Worm (Caenorhabditis elegans) whole organism, L2 larva: ENCODE data around the gene C34F6.10.

Source experiments
- C34F6.9 ChIP-seq: fragments of 150-350 bp; optimal IDR thresholded peaks from 2 replicates; lab custom pipeline; 2014; ENCODE audit warnings: missing biosample characterization, missing genetic modification characterization
- F13H6.1 ChIP-seq: sonication (generic microtip); optimal IDR thresholded peaks from 2 replicates; lab custom pipeline; 2016; ENCODE audit warnings: missing genetic modification characterization, missing compliant biosample characterization
- R02D3.7 ChIP-seq: fragments of 150-350 bp; optimal IDR thresholded peaks from 2 replicates; lab custom pipeline; 2014; ENCODE audit warnings: missing biosample characterization, missing genetic modification characterization
- Y55F3AM.14 ChIP-seq: fragments of 200-800 bp; sonication (Bioruptor generic); optimal IDR thresholded peaks from 2 replicates; lab custom pipeline; 2018; ENCODE audit warnings: mild to moderate bottlenecking, missing genetic modification characterization, missing compliant biosample characterization
- ZK546.5 ChIP-seq: sonication (generic microtip); optimal IDR thresholded peaks from 2 replicates; lab custom pipeline; 2017; ENCODE audit warnings: missing biosample characterization, missing genetic modification characterization
- alr-1 ChIP-seq: fragments of 150-350 bp; optimal IDR thresholded peaks from 2 replicates; lab custom pipeline; 2014; ENCODE audit warnings: missing biosample characterization, missing genetic modification characterization
- aly-2 ChIP-seq: fragments of 150-350 bp; optimal IDR thresholded peaks from 2 replicates; lab custom pipeline; 2014; ENCODE audit warnings: missing biosample characterization, missing genetic modification characterization
- ama-1 ChIP-seq: fragments of 150-350 bp; optimal IDR thresholded peaks from 2 replicates; lab custom pipeline; 2018; ENCODE audit warnings: inconsistent platforms
- blmp-1 ChIP-seq: sonication (generic microtip); optimal IDR thresholded peaks from 2 replicates; lab custom pipeline; 2017; ENCODE audit warnings: missing genetic modification characterization, mild to moderate bottlenecking, missing compliant biosample characterization, antibody characterized with exemption, moderate library complexity; ENCODE audit not compliant: insufficient read depth
- ceh-16 ChIP-seq: fragments of 150-350 bp; optimal IDR thresholded peaks from 2 replicates; lab custom pipeline; 2014; ENCODE audit warnings: missing biosample characterization, missing genetic modification characterization
- ceh-82 ChIP-seq: fragments of 150-350 bp; optimal IDR thresholded peaks from 2 replicates; lab custom pipeline; 2014; ENCODE audit warnings: missing biosample characterization, missing genetic modification characterization
- crh-2 ChIP-seq: sonication (generic microtip); optimal IDR thresholded peaks from 2 replicates; lab custom pipeline; 2017; ENCODE audit warnings: missing biosample characterization, missing genetic modification characterization
- dmd-4 ChIP-seq: sonication (generic microtip); optimal IDR thresholded peaks from 2 replicates; lab custom pipeline; 2017; ENCODE audit warnings: missing biosample characterization, missing genetic modification characterization
- egl-27 ChIP-seq: sonication (generic microtip); optimal IDR thresholded peaks from 3 replicates; lab custom pipeline; 2017; ENCODE audit warnings: missing biosample characterization, missing genetic modification reagents, missing genetic modification characterization
- elt-1 ChIP-seq: fragments of 150-350 bp; optimal IDR thresholded peaks from 2 replicates; lab custom pipeline; 2014; ENCODE audit warnings: missing biosample characterization, missing genetic modification characterization
- elt-3 ChIP-seq: sonication (generic microtip); optimal IDR thresholded peaks from 2 replicates; lab custom pipeline; 2017; ENCODE audit warnings: missing biosample characterization, missing genetic modification characterization
- fos-1 ChIP-seq: fragments of 150-350 bp; optimal IDR thresholded peaks from 2 replicates; lab custom pipeline; 2014; ENCODE audit warnings: missing biosample characterization, missing genetic modification characterization
- lin-39 ChIP-seq: fragments of 150-350 bp; optimal IDR thresholded peaks from 2 replicates; lab custom pipeline; 2014; ENCODE audit warnings: missing biosample characterization, missing genetic modification reagents, missing genetic modification characterization
- lsy-2 ChIP-seq, 2 experiments: fragments of 150-350 bp in 1 of 2; sonication (generic microtip) in 1 of 2; optimal IDR thresholded peaks; 2 replicates each; lab custom pipeline; 2014 to 2017; ENCODE audit warnings: missing biosample characterization in 2 of 2, missing genetic modification characterization in 2 of 2
- mab-5 ChIP-seq: fragments of 150-350 bp; optimal IDR thresholded peaks from 2 replicates; lab custom pipeline; 2014; ENCODE audit warnings: missing biosample characterization, missing genetic modification characterization
- mdl-1 ChIP-seq, 2 experiments: fragments of 150-350 bp in 1 of 2; sonication (generic microtip) in 1 of 2; optimal IDR thresholded peaks; 2 replicates each; lab custom pipeline; 2017; ENCODE audit warnings: missing biosample characterization in 2 of 2, missing genetic modification characterization in 2 of 2
- nhr-10 ChIP-seq: sonication (generic microtip); optimal IDR thresholded peaks from 2 replicates; lab custom pipeline; 2017; ENCODE audit warnings: missing biosample characterization, missing genetic modification characterization
- nhr-11 ChIP-seq: fragments of 150-350 bp; optimal IDR thresholded peaks from 2 replicates; lab custom pipeline; 2014; ENCODE audit warnings: missing biosample characterization, missing genetic modification characterization
- nhr-12 ChIP-seq: fragments of 150-350 bp; optimal IDR thresholded peaks from 2 replicates; lab custom pipeline; 2014; ENCODE audit warnings: missing biosample characterization, missing genetic modification characterization
- nhr-129 ChIP-seq: fragments of 150-350 bp; optimal IDR thresholded peaks from 2 replicates; lab custom pipeline; 2014; ENCODE audit warnings: missing biosample characterization, missing genetic modification characterization
- nhr-23 ChIP-seq: fragments of 150-350 bp; optimal IDR thresholded peaks from 2 replicates; lab custom pipeline; 2014; ENCODE audit warnings: missing biosample characterization, missing genetic modification reagents, missing genetic modification characterization
- nhr-237 ChIP-seq: fragments of 150-350 bp; optimal IDR thresholded peaks from 2 replicates; lab custom pipeline; 2014; ENCODE audit warnings: missing biosample characterization, missing genetic modification characterization
- nhr-25 ChIP-seq: fragments of 150-350 bp; sonication (generic microtip); optimal IDR thresholded peaks from 3 replicates; lab custom pipeline; 2014; ENCODE audit warnings: missing biosample characterization, missing genetic modification characterization
- nhr-77 ChIP-seq: fragments of 150-350 bp; optimal IDR thresholded peaks from 2 replicates; lab custom pipeline; 2014; ENCODE audit warnings: missing biosample characterization, missing genetic modification characterization
- peb-1 ChIP-seq: fragments of 150-350 bp; optimal IDR thresholded peaks from 2 replicates; lab custom pipeline; 2014; ENCODE audit warnings: missing biosample characterization, missing genetic modification characterization
- sem-4 ChIP-seq: fragments of 150-350 bp; optimal IDR thresholded peaks from 2 replicates; lab custom pipeline; 2014; ENCODE audit warnings: missing biosample characterization, missing genetic modification reagents, missing genetic modification characterization
- skn-1 ChIP-seq: sonication (generic microtip); optimal IDR thresholded peaks from 2 replicates; lab custom pipeline; 2017; ENCODE audit warnings: missing biosample characterization, missing genetic modification characterization
- sma-3 ChIP-seq: sonication (generic microtip); optimal IDR thresholded peaks from 2 replicates; lab custom pipeline; 2016; ENCODE audit warnings: missing genetic modification reagents, missing genetic modification characterization, missing compliant biosample characterization
- sma-9 ChIP-seq, 2 experiments: fragments of 150-350 bp in 1 of 2; sonication (generic microtip) in 1 of 2; optimal IDR thresholded peaks; 2 replicates each; lab custom pipeline; 2014 to 2016; ENCODE audit warnings: missing genetic modification characterization in 2 of 2, mild to moderate bottlenecking in 1 of 2, missing biosample characterization in 1 of 2, missing compliant biosample characterization in 1 of 2, missing genetic modification reagents in 1 of 2, moderate library complexity in 1 of 2
- snpc-4 ChIP-seq: fragments of 150-350 bp; optimal IDR thresholded peaks from 2 replicates; lab custom pipeline; 2014; ENCODE audit warnings: missing biosample characterization, missing genetic modification characterization
- unc-39 ChIP-seq: fragments of 150-350 bp; optimal IDR thresholded peaks from 2 replicates; lab custom pipeline; 2014; ENCODE audit warnings: missing biosample characterization, missing genetic modification characterization
- unc-55 ChIP-seq: fragments of 150-350 bp; sonication (generic microtip); optimal IDR thresholded peaks from 3 replicates; lab custom pipeline; 2014; ENCODE audit warnings: missing biosample characterization, missing genetic modification reagents, missing genetic modification characterization
- unc-62 ChIP-seq: fragments of 150-350 bp; optimal IDR thresholded peaks from 2 replicates; lab custom pipeline; 2014; ENCODE audit warnings: missing biosample characterization, missing genetic modification reagents, missing genetic modification characterization
- zag-1 ChIP-seq: fragments of 150-350 bp; optimal IDR thresholded peaks from 2 replicates; lab custom pipeline; 2014; ENCODE audit warnings: missing biosample characterization, missing genetic modification characterization
- ztf-1 ChIP-seq: fragments of 200-800 bp; sonication (Bioruptor generic); conservative IDR thresholded peaks from 2 replicates; pipeline ENCODE4 v1.3.6; 2022; ENCODE audit warnings: missing genetic modification characterization, missing compliant biosample characterization
- ztf-11 ChIP-seq: sonication (generic microtip); optimal IDR thresholded peaks from 2 replicates; lab custom pipeline; 2017; ENCODE audit warnings: missing biosample characterization, missing genetic modification characterization
- ztf-4 ChIP-seq: fragments of 150-350 bp; optimal IDR thresholded peaks from 2 replicates; lab custom pipeline; 2014; ENCODE audit warnings: missing biosample characterization, missing genetic modification characterization

The C34F6.10 gene

DNA sequence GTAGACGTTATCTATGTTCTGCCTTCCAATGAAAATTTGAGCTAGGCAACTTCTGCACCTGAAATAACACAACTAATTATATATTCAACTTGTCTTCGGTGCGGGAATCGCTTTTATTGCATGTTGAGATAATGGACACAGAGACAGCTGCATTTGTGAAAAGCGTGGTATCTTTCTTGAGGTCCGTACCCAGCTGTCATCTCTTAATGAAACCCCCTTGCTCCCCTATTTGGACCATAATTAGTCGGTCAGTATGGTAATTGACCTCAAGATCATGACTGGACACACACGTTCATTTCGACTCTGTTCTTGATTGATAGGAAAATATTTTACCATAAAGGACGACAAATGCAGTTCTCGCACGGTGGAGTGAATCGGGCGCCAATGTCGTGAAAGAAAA is 29.1 kb downstream of the C34F6.10 start:
- TF ChIP-seq ceh-16 (tag; lab: Kevin White, UChicago): no peak
- no peak for TF ChIP-seq elt-3
- TF ChIP-seq ZK546.5 (tag; lab: Kevin White, UChicago): no peak
- TF ChIP-seq nhr-23 (tag; lab: Kevin White, UChicago): no peak
- TF ChIP-seq nhr-12 (tag; lab: Kevin White, UChicago): no peak
- TF ChIP-seq ztf-1: no peak
- TF ChIP-seq lin-39 (tag; lab: Kevin White, UChicago): no peak
- TF ChIP-seq nhr-129 (tag; lab: Kevin White, UChicago): no peak
- no peak for TF ChIP-seq snpc-4 (tag; lab: Kevin White, UChicago)
- no peak for TF ChIP-seq sma-9 (GFP tag; optimal IDR thresholded peaks at IDR 0.05; lab: Kevin White, UChicago)
- no peak for TF ChIP-seq sma-9 (tag; optimal IDR thresholded peaks at IDR 0.05; lab: Kevin White, UChicago)
- no peak for TF ChIP-seq sma-3
- no peak for TF ChIP-seq nhr-237 (tag; lab: Kevin White, UChicago)
- no peak for TF ChIP-seq nhr-10 (tag; lab: Kevin White, UChicago)
- no peak for TF ChIP-seq Y55F3AM.14 (GFP tag; lab: Kevin White, UChicago)
- TF ChIP-seq unc-39 (tag; lab: Kevin White, UChicago): no peak
- TF ChIP-seq peb-1 (tag; lab: Kevin White, UChicago): no peak
- no peak for TF ChIP-seq F13H6.1 (tag; lab: Kevin White, UChicago)
- no peak for TF ChIP-seq ztf-4
- TF ChIP-seq egl-27: no peak
- no peak for TF ChIP-seq skn-1
- TF ChIP-seq, all 48 proteins: peak for 0

DNA sequence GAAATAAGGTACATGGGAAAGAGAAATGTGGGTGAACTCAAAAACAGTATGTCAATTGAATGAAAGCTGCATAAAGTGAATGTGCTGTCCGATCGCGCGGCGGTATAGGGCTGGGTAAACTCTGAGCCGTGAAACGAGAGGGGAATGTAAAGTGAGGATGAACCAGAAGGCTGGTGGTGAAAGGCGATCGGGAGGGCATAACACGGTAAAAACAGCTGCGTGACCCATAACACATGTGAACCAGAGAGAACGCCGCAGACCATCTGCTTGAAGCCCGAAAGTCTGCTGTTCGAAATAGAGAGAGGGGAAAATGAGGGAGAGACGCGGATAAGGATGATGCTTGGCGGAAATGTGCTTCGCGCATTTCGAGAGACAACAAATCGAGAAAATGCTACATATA is 30.0 kb downstream of the C34F6.10 start:
- TF ChIP-seq ceh-82 (no peak), lsy-2 (tag; optimal IDR thresholded peaks at IDR 0.05; lab: Kevin White, UChicago) (no peak), ztf-11 (no peak), unc-39 (tag; lab: Kevin White, UChicago) (no peak), lin-39 (tag; lab: Kevin White, UChicago) (no peak), crh-2 (tag; lab: Kevin White, UChicago) (no peak), ztf-1 (no peak), nhr-77 (tag; lab: Kevin White, UChicago) (no peak), ama-1 (no peak), nhr-11 (tag; lab: Kevin White, UChicago) (no peak), mdl-1 (tag; optimal IDR thresholded peaks at IDR 0.05; lab: Kevin White, UChicago) (no peak), peb-1 (tag; lab: Kevin White, UChicago) (no peak), ZK546.5 (tag; lab: Kevin White, UChicago) (no peak)

DNA sequence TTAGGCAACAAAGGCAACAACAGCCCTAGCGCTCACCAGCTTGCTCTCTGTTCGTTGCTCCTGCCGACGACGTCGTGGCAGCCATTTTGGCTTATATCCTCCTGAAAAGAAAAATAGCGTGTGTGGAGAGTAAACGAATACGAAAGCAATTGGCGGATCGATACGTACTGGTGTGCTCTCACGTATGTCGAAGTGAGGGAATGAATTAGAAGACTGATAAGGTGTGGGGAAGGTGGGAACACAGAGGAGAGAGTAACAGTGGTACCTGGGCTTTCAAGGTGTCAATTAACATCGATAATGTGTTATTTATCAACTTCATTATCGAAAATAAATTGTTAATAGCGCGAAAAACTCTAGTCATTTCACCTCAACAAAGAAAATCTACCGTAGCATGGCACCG is 31.6 kb downstream of the C34F6.10 start, which contains the start of gene C34F6.5:
Gene C34F6.5 (minus strand): TSS at position 101 of the 400 bp plus-strand sequence.
- TF ChIP-seq sma-9 (GFP tag; optimal IDR thresholded peaks at IDR 0.05; lab: Kevin White, UChicago) (no peak), sma-9 (tag; optimal IDR thresholded peaks at IDR 0.05; lab: Kevin White, UChicago) (no peak), nhr-237 (tag; lab: Kevin White, UChicago) (no peak), fos-1 (tag; lab: Kevin White, UChicago) (no peak), crh-2 (tag; lab: Kevin White, UChicago) (no peak), elt-3 (no peak), unc-39 (tag; lab: Kevin White, UChicago) (no peak), unc-55 (GFP tag; lab: Kevin White, UChicago) (no peak), mab-5 (tag; lab: Kevin White, UChicago) (no peak), blmp-1 (no peak), R02D3.7 (no peak), snpc-4 (tag; lab: Kevin White, UChicago) (no peak), sma-3 (no peak), nhr-12 (tag; lab: Kevin White, UChicago) (no peak), nhr-10 (tag; lab: Kevin White, UChicago) (no peak), elt-1 (tag; lab: Kevin White, UChicago) (no peak), zag-1 (no peak), ZK546.5 (tag; lab: Kevin White, UChicago) (no peak), Y55F3AM.14 (GFP tag; lab: Kevin White, UChicago) (no peak)

DNA sequence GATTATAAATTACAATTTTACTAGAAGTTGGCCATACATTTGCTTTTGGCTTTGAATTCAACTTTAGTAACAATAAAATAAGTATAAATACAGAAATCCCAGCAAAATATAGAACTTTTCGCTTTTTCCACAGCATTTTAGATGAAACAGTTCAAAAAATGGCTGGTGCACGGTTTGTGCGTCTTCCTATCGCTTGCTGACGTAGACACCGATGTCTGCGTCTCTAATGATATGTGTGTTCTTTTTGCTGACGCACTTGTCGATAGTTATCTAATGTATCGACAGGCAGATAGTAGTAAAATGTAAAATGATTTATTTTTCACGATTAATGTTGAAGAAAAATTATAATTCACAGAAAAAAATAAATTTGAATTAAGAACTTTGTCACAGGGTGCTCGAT is 33.5 kb downstream of the C34F6.10 start, which contains the start of gene hst-2:
Gene hst-2 (minus strand): TSS at position 203 of the 400 bp plus-strand sequence.
- peak; percentile 95 for TF ChIP-seq nhr-25 (tag; lab: Kevin White, UChicago)
- TF ChIP-seq nhr-237 (tag; lab: Kevin White, UChicago): peak; percentile 53
- TF ChIP-seq crh-2 (tag; lab: Kevin White, UChicago): peak; percentile 94
- no peak for TF ChIP-seq aly-2 (tag; lab: Kevin White, UChicago)
- TF ChIP-seq ceh-16 (tag; lab: Kevin White, UChicago): no peak
- TF ChIP-seq alr-1 (tag; lab: Kevin White, UChicago): no peak
- no peak for TF ChIP-seq ztf-1
- peak; percentile 10 for TF ChIP-seq lin-39 (tag; lab: Kevin White, UChicago)
- TF ChIP-seq sem-4 (tag; lab: Kevin White, UChicago): peak; percentile 80
- TF ChIP-seq dmd-4 (tag; lab: Kevin White, UChicago): peak; percentile 50
- TF ChIP-seq C34F6.9: no peak
- TF ChIP-seq snpc-4 (tag; lab: Kevin White, UChicago): peak; percentile 37
- TF ChIP-seq R02D3.7: peak; percentile 34
- TF ChIP-seq nhr-129 (tag; lab: Kevin White, UChicago): peak; percentile 90
- peak; percentile 3 for TF ChIP-seq unc-62 (GFP tag; lab: Kevin White, UChicago)
- peak; percentile 94 for TF ChIP-seq unc-55 (GFP tag; lab: Kevin White, UChicago)
- TF ChIP-seq sma-9 (GFP tag; optimal IDR thresholded peaks at IDR 0.05; lab: Kevin White, UChicago): peak; percentile 97
- no peak for TF ChIP-seq sma-9 (tag; optimal IDR thresholded peaks at IDR 0.05; lab: Kevin White, UChicago)
- TF ChIP-seq mab-5 (tag; lab: Kevin White, UChicago): peak; percentile 91
- TF ChIP-seq elt-3: no peak
- no peak for TF ChIP-seq peb-1 (tag; lab: Kevin White, UChicago)
- TF ChIP-seq ZK546.5 (tag; lab: Kevin White, UChicago): no peak
- no peak for TF ChIP-seq ceh-82
- TF ChIP-seq ztf-11: no peak
- TF ChIP-seq nhr-77 (tag; lab: Kevin White, UChicago): peak; percentile 75
- TF ChIP-seq lsy-2 (tag; optimal IDR thresholded peaks at IDR 0.05; lab: Kevin White, UChicago): peak; percentile 79 to 94
- peak in 1 of 2 experiments; percentile 66 for TF ChIP-seq mdl-1 (tag; optimal IDR thresholded peaks at IDR 0.05; lab: Kevin White, UChicago)
- peak; percentile 6 for TF ChIP-seq nhr-12 (tag; lab: Kevin White, UChicago)
- peak; percentile 93 for TF ChIP-seq F13H6.1 (tag; lab: Kevin White, UChicago)
- no peak for TF ChIP-seq Y55F3AM.14 (GFP tag; lab: Kevin White, UChicago)
